Fruit fly (Drosophila melanogaster): ENCODE data around the gene GCS1.

Gene GCS1

DNA sequence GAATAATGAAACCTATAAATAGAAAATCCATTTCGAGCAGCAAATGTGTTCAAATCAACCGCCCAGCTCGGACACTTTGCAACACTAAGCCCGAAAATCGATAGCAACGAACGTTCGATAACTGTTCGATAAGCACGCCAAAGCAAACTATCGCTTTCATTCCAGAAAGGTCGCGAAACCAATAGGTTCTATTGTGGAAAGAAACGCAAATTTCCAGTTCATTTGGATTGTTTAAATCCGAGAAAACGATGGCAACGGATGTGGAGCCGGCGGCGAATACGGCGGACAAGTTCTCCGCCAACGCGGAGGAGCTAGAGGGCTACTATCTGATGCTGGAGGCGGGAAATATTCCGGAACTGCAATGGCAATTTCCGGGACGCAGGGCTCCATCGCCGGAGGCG, 11.3 kb upstream of the GCS1 start, which contains the start of gene Pa1 (continued):
- no peak for TF ChIP-seq CG8765 (GFP tag; IDR thresholded peaks at IDR 0.05)
- TF ChIP-seq CG33557 (GFP tag; optimal IDR thresholded peaks at IDR 0.05), result peak; percentile 0
- 0 out of 2 replicates have a peak, but pooled peaks have one; percentile 26 for TF ChIP-seq CG9932 (GFP tag; IDR thresholded peaks at IDR 0.05)
- no peak for TF ChIP-seq CG11456 (GFP tag; IDR thresholded peaks at IDR 0.05)
- TF ChIP-seq CHES-1-like (GFP tag; optimal IDR thresholded peaks at IDR 0.05), result no peak
- TF ChIP-seq pho (GFP tag; optimal IDR thresholded peaks at IDR 0.05), result no peak
- TF ChIP-seq al (GFP tag; IDR thresholded peaks at IDR 0.05), result no peak
- TF ChIP-seq CG1603 (tag; optimal IDR thresholded peaks at IDR 0.05), result no peak
- no peak for TF ChIP-seq D (optimal IDR thresholded peaks at IDR 0.05)
- no peak for TF ChIP-seq D (GFP tag; optimal IDR thresholded peaks at IDR 0.05)
- TF ChIP-seq inv (GFP tag; IDR thresholded peaks at IDR 0.05; ENCODE audit: partially characterized antibody), result peak; percentile 30
- no peak for TF ChIP-seq sens-2 (GFP tag; IDR thresholded peaks at IDR 0.05)
- TF ChIP-seq gce (GFP tag; IDR thresholded peaks at IDR 0.05), result no peak
- no peak for TF ChIP-seq CG1233 (GFP tag; optimal IDR thresholded peaks at IDR 0.05)
- TF ChIP-seq CG3407 (GFP tag; optimal IDR thresholded peaks at IDR 0.05), result no peak
- TF ChIP-seq emc (GFP tag; optimal IDR thresholded peaks at IDR 0.05), result no peak
- TF ChIP-seq CG3838 (GFP tag; optimal IDR thresholded peaks at IDR 0.05), result no peak
- TF ChIP-seq crc (GFP tag; optimal IDR thresholded peaks at IDR 0.05), result peak; percentile 5
- no peak for TF ChIP-seq Tbp (GFP tag; optimal IDR thresholded peaks at IDR 0.05)
- TF ChIP-seq Hr51 (GFP tag; optimal IDR thresholded peaks at IDR 0.05), result no peak
- TF ChIP-seq Ada2b (GFP tag; IDR thresholded peaks at IDR 0.05), result no peak
- no peak for TF ChIP-seq Optix (GFP tag; IDR thresholded peaks at IDR 0.05)
- no peak for TF ChIP-seq CrebB (tag; optimal IDR thresholded peaks at IDR 0.05)
- TF ChIP-seq Hmx (GFP tag; optimal IDR thresholded peaks at IDR 0.05), result no peak
- no peak for TF ChIP-seq CG13894 (tag; optimal IDR thresholded peaks at IDR 0.05)
- no peak for TF ChIP-seq CG11398 (GFP tag; optimal IDR thresholded peaks at IDR 0.05)
- no peak for TF ChIP-seq Trl (optimal IDR thresholded peaks at IDR 0.05)
- no peak for TF ChIP-seq Trl (GFP tag; optimal IDR thresholded peaks at IDR 0.05)
- peak; percentile 9 for TF ChIP-seq Hsf (GFP tag; optimal IDR thresholded peaks at IDR 0.05)
- no peak for TF ChIP-seq Ssrp (tag; optimal IDR thresholded peaks at IDR 0.05)
- no peak for TF ChIP-seq CoRest (tag; optimal IDR thresholded peaks at IDR 0.05)
- TF ChIP-seq gsb (GFP tag; IDR thresholded peaks at IDR 0.05), result no peak
- TF ChIP-seq CG12769 (tag; optimal IDR thresholded peaks at IDR 0.05), result no peak
- TF ChIP-seq CG2199 (GFP tag; IDR thresholded peaks at IDR 0.05), result no peak
- TF ChIP-seq amos (GFP tag; IDR thresholded peaks at IDR 0.05; ENCODE audit: partially characterized antibody), result peak; percentile 70; the same call in 1 of the 2 replicates
- TF ChIP-seq CG7987 (GFP tag; optimal IDR thresholded peaks at IDR 0.05), result no peak
- TF ChIP-seq CG12236 (GFP tag; optimal IDR thresholded peaks at IDR 0.05), result no peak
- TF ChIP-seq CG13123 (GFP tag; optimal IDR thresholded peaks at IDR 0.05), result no peak
- TF ChIP-seq toy (GFP tag; IDR thresholded peaks at IDR 0.05), result no peak
- no peak for TF ChIP-seq HmgD (GFP tag; optimal IDR thresholded peaks at IDR 0.05)
- no peak for TF ChIP-seq eyg (GFP tag; optimal IDR thresholded peaks at IDR 0.05)
- TF ChIP-seq Dref (GFP tag; IDR thresholded peaks at IDR 0.05), result peak; percentile 88
- TF ChIP-seq HLH54F (GFP tag; optimal IDR thresholded peaks at IDR 0.05), result no peak
- TF ChIP-seq Spps (tag; optimal IDR thresholded peaks at IDR 0.05), result no peak
- no peak for TF ChIP-seq CG5180 (GFP tag; optimal IDR thresholded peaks at IDR 0.05)
- no peak for TF ChIP-seq run (tag; optimal IDR thresholded peaks at IDR 0.05)
- no peak for TF ChIP-seq Fer3 (tag; optimal IDR thresholded peaks at IDR 0.05)
- TF ChIP-seq tup (GFP tag; optimal IDR thresholded peaks at IDR 0.05), result no peak
- no peak for TF ChIP-seq nerfin-1 (tag; optimal IDR thresholded peaks at IDR 0.05)
- TF ChIP-seq ATbp (GFP tag; optimal IDR thresholded peaks at IDR 0.05), result no peak
- TF ChIP-seq pnt (GFP tag; optimal IDR thresholded peaks at IDR 0.05), result no peak
- no peak for TF ChIP-seq CG17186 (GFP tag; optimal IDR thresholded peaks at IDR 0.05)
- TF ChIP-seq jigr1 (GFP tag; IDR thresholded peaks at IDR 0.05), result no peak
